Fruit fly (Drosophila melanogaster): ENCODE data around the gene CG42486.

- TF ChIP-seq gl (tag; optimal IDR thresholded peaks at IDR 0.05) (no peak), Snoo (tag; optimal IDR thresholded peaks at IDR 0.05) (no peak), CG34367 (tag; optimal IDR thresholded peaks at IDR 0.05) (no peak), CG32121 (GFP tag; IDR thresholded peaks at IDR 0.05) (peak; percentile 34; the same call in 1 of the 2 replicates), CG12605 (GFP tag; IDR thresholded peaks at IDR 0.05) (peak; percentile 54), CG4496 (GFP tag; IDR thresholded peaks at IDR 0.05) (peak; percentile 48; the same call in 1 of the 3 replicates), Pif1B (GFP tag; optimal IDR thresholded peaks at IDR 0.05) (no peak)
Observed at dm6 chr2L:11808702-11809583, 34.0 kb upstream of the CG42486 start, which contains the start of gene crol.

All from whole organism, pupa.